Fruit fly (Drosophila melanogaster) whole organism, adult: Measurements from ENCODE around the gene CG17717.
A peak's percentile ranks its signal among the peaks of the same experiment; 100 is the strongest.

ENCODE experiments used
- CG12768 ChIP-seq: fragments of 200-800 bp; sonication (Bioruptor generic); optimal IDR thresholded peaks from 2 replicates; lab custom pipeline; 2017; ENCODE audit warnings: missing biosample characterization, missing genetic modification characterization, mild to moderate bottlenecking, moderate library complexity, missing genetic modification reagents
- CG14711 ChIP-seq: fragments of 200-800 bp; sonication (Bioruptor generic); optimal IDR thresholded peaks from 2 replicates; lab custom pipeline; 2018; ENCODE audit warnings: missing biosample characterization, mild to moderate bottlenecking, missing genetic modification characterization, moderate library complexity
- CG33017 ChIP-seq: fragments of 200-800 bp; sonication (Bioruptor generic); optimal IDR thresholded peaks from 2 replicates; lab custom pipeline; 2018; ENCODE audit warnings: missing biosample characterization, mild to moderate bottlenecking, missing genetic modification characterization, moderate library complexity
- CG5204 ChIP-seq: fragments of 200-800 bp; sonication (Bioruptor generic); optimal IDR thresholded peaks from 2 replicates; lab custom pipeline; 2016; ENCODE audit warnings: missing biosample characterization, missing genetic modification characterization
- CG7101 ChIP-seq: fragments of 200-800 bp; sonication (Bioruptor generic); optimal IDR thresholded peaks from 2 replicates; lab custom pipeline; 2018; ENCODE audit warnings: missing biosample characterization, mild to moderate bottlenecking, missing genetic modification characterization, moderate library complexity
- Clk ChIP-seq: fragments of 200-800 bp; sonication (Bioruptor generic); optimal IDR thresholded peaks from 2 replicates; lab custom pipeline; 2017; ENCODE audit warnings: missing biosample characterization, missing genetic modification characterization
- Mnt ChIP-seq: fragments of 200-800 bp; sonication (Bioruptor generic); optimal IDR thresholded peaks from 2 replicates; lab custom pipeline; 2016; ENCODE audit warnings: missing biosample characterization, mild to moderate bottlenecking, missing genetic modification characterization
- bab1 ChIP-seq: fragments of 200-800 bp; sonication (Bioruptor generic); optimal IDR thresholded peaks from 3 replicates; lab custom pipeline; 2019; ENCODE audit warnings: missing biosample characterization, mild to moderate bottlenecking, missing genetic modification characterization, moderate library complexity
- cnc ChIP-seq, 2 experiments: fragments of >200 bp; optimal IDR thresholded peaks; 2 replicates each; lab custom pipeline; 2017
- kay ChIP-seq: fragments of 200-800 bp; sonication (Bioruptor generic); peaks from one replicate; lab custom pipeline; 2016; ENCODE audit warnings: missing biosample characterization, missing genetic modification characterization, borderline replicate concordance
- ovo ChIP-seq: fragments of 200-800 bp; sonication (Bioruptor generic); optimal IDR thresholded peaks from 2 replicates; lab custom pipeline; 2016; ENCODE audit warnings: missing biosample characterization, missing genetic modification characterization

DNA sequence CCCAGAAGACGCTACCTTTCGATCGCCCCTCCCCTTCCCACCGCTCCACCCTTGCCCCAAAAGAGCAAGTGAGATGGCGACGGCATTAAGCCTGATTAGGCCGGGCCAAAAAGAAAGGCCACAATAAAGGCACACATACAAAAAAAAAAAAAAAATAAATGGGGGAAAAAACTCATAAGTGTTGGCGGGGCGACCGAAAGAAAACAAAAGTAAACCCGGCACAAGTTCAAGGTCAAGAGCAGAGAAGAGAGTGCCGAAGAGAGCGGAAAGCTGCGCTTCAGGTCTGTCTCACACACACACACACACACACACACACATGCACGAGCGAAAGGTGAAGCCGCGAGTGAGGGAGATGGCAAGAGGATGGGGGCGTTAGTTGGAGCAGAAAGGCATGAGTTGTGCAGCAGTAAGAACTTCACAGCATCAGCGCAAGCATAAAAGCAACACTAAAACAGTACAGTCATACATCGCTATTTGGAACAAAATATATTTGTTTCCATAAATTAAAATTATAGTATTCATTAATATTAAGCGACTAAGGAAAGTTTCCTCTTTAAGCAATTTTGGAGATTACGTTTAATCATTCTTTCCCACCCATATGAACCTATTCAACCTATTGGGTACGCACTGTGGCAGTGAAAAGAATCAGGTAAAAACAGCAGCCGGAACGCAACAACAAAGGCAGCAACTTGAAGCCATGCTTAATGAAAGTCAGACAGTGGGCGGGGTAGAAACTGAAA is 35.1 kb downstream of the CG17717 start:
- TF ChIP-seq CG5204 (GFP tag; lab: Kevin White, UChicago) = no peak
- no peak for TF ChIP-seq CG14711 (tag; lab: Kevin White, UChicago)
- no peak for TF ChIP-seq ovo (GFP tag; lab: Kevin White, UChicago)
- TF ChIP-seq cnc (optimal IDR thresholded peaks at IDR 0.05; lab: Kevin White, UChicago) = no peak
- TF ChIP-seq CG33017 (tag; lab: Kevin White, UChicago) = no peak
- no peak for TF ChIP-seq kay (GFP tag; lab: Kevin White, UChicago)
- no peak for TF ChIP-seq Clk
- peak; percentile 93 for TF ChIP-seq bab1
- TF ChIP-seq CG12768 (GFP tag; lab: Kevin White, UChicago) = no peak
- TF ChIP-seq CG7101 (tag; lab: Kevin White, UChicago) = no peak
- no peak for TF ChIP-seq Mnt (GFP tag; lab: Kevin White, UChicago)
